Fruit fly (Drosophila melanogaster): ENCODE results near the gene klar.

- no peak for TF ChIP-seq CG10348 (GFP tag; IDR thresholded peaks at IDR 0.05)
- no peak for TF ChIP-seq gl (tag; optimal IDR thresholded peaks at IDR 0.05)
- TF ChIP-seq CG4496 (GFP tag; IDR thresholded peaks at IDR 0.05), result 0 out of 3 replicates have a peak, but pooled peaks have one; percentile 35
- no peak for TF ChIP-seq CG13204 (GFP tag; optimal IDR thresholded peaks at IDR 0.05)
- TF ChIP-seq CG15710 (tag; optimal IDR thresholded peaks at IDR 0.05), result no peak
- TF ChIP-seq rn (GFP tag; IDR thresholded peaks at IDR 0.05), result no peak
- no peak for TF ChIP-seq CG14655 (GFP tag; optimal IDR thresholded peaks at IDR 0.05)
- TF ChIP-seq Pif1A (GFP tag; optimal IDR thresholded peaks at IDR 0.05), result no peak
- no peak for TF ChIP-seq CG34367 (tag; optimal IDR thresholded peaks at IDR 0.05)
- no peak for TF ChIP-seq EcR (GFP tag; optimal IDR thresholded peaks at IDR 0.05)
Observed at dm6 chr3L:488612-489011, 51.8 kb downstream of the klar start.

All from whole organism, pupa.